Worm (Caenorhabditis elegans) whole organism, young adult: ENCODE results near the gene F26F2.5.

ENCODE experiments used
- F10E7.11 ChIP-seq: sonication (generic microtip); optimal IDR thresholded peaks from 2 replicates; lab custom pipeline; 2017; ENCODE audit warnings: mild to moderate bottlenecking, missing genetic modification characterization, moderate library complexity, missing compliant biosample characterization
- Y53G8AR.9 ChIP-seq: fragments of 200-800 bp; sonication (Bioruptor generic); conservative IDR thresholded peaks from 2 replicates; pipeline ENCODE4 v1.3.6; 2022; ENCODE audit warnings: missing genetic modification reagents, missing genetic modification characterization, missing compliant biosample characterization
- ccch-3 ChIP-seq: fragments of 200-800 bp; sonication (Bioruptor generic); optimal IDR thresholded peaks from 2 replicates; lab custom pipeline; 2018; ENCODE audit warnings: mild to moderate bottlenecking, missing genetic modification characterization, missing compliant biosample characterization
- ceh-27 ChIP-seq: fragments of 200-800 bp; sonication (Bioruptor generic); optimal IDR thresholded peaks from 2 replicates; lab custom pipeline; 2018; ENCODE audit warnings: mild to moderate bottlenecking, missing genetic modification characterization, moderate library complexity, missing compliant biosample characterization
- gei-17 ChIP-seq: fragments of 200-800 bp; sonication (Bioruptor generic); optimal IDR thresholded peaks from 2 replicates; lab custom pipeline; 2018; ENCODE audit warnings: mild to moderate bottlenecking, missing genetic modification characterization, missing compliant biosample characterization
- lin-26 ChIP-seq: fragments of 200-800 bp; sonication (Bioruptor generic); IDR thresholded peaks from 2 replicates; pipeline ENCODE4 v1.3.6; 2022; ENCODE audit warnings: missing genetic modification reagents, missing genetic modification characterization, missing compliant biosample characterization
- nhr-27 ChIP-seq: fragments of 200-800 bp; sonication (Bioruptor generic); optimal IDR thresholded peaks from 2 replicates; lab custom pipeline; 2018; ENCODE audit warnings: mild to moderate bottlenecking, missing genetic modification characterization, moderate library complexity, missing compliant biosample characterization
- nhr-80 ChIP-seq: sonication (generic microtip); optimal IDR thresholded peaks from 2 replicates; lab custom pipeline; 2016; ENCODE audit warnings: missing genetic modification characterization, missing compliant biosample characterization
- zfh-2 ChIP-seq: fragments of 200-800 bp; sonication (Bioruptor generic); conservative IDR thresholded peaks from 2 replicates; pipeline ENCODE4 v1.3.6; 2022; ENCODE audit warnings: missing genetic modification reagents, missing genetic modification characterization, missing compliant biosample characterization
- ztf-25 ChIP-seq: fragments of 200-800 bp; sonication (Bioruptor generic); IDR thresholded peaks from 2 replicates; pipeline ENCODE4 v1.3.6; 2022; ENCODE audit warnings: missing genetic modification reagents, missing genetic modification characterization, missing compliant biosample characterization
- ztf-26 ChIP-seq: sonication (generic microtip); optimal IDR thresholded peaks from 2 replicates; lab custom pipeline; 2017; ENCODE audit warnings: missing genetic modification characterization, missing compliant biosample characterization

DNA sequence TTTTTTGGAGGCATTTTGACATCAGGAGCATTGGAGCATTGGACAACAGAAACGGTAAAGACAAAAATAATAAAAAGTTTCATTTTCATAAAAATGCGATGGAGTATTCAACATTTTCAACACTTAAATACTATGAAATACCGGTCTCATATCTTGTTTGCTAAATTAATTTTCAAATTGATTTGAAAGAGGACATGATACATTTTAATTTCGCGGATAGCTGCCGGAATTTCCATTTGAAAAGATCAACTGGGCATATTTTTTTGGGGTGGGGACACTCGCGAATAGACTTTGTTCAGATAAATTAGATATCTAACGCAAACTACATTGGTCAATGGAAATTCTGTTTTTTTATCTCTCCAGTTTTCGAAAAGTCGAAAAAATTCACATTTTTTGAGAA lies 21.3 kb downstream of the F26F2.5 start, which contains the start of gene F26F2.10:
- TF ChIP-seq nhr-27 (tag; lab: Kevin White, UChicago): no peak
- TF ChIP-seq F10E7.11 (tag; lab: Kevin White, UChicago): no peak
- TF ChIP-seq ceh-27 (GFP tag; lab: Kevin White, UChicago): no peak
- no peak for TF ChIP-seq Y53G8AR.9 (GFP tag; lab: Robert Waterston, UW)
- no peak for TF ChIP-seq lin-26 (GFP tag; lab: Robert Waterston, UW)
- TF ChIP-seq ccch-3 (GFP tag; lab: Kevin White, UChicago): no peak
- no peak for TF ChIP-seq zfh-2 (GFP tag; lab: Robert Waterston, UW)
- no peak for TF ChIP-seq gei-17
- no peak for TF ChIP-seq ztf-25 (GFP tag; lab: Robert Waterston, UW)
- no peak for TF ChIP-seq ztf-26 (tag; lab: Kevin White, UChicago)
- no peak for TF ChIP-seq nhr-80 (tag; lab: Kevin White, UChicago)
